Fruit fly (Drosophila melanogaster) ovary, adult (tissue): ENCODE measurements around the gene atk.
A peak's percentile ranks its signal among the peaks of the same experiment; 100 is the strongest.

Experiments
- CG17801 ChIP-seq: fragments of 200-800 bp; optimal IDR thresholded peaks from 2 replicates; lab custom pipeline; 2019; ENCODE audit warnings: missing biosample characterization, mild to moderate bottlenecking, missing genetic modification characterization, moderate library complexity; ENCODE audit not compliant: partially characterized antibody

The atk gene

dm6 chr3L:20427449-20427848, 37.2 kb downstream of the atk start, which contains the start of gene CG5274:
Gene CG5274 (minus strand): TSS chr3L:20427666.
- no peak for TF ChIP-seq CG17801 (GFP tag; lab: Kevin White, UChicago)

dm6 chr3L:20425888-20426287, 38.8 kb downstream of the atk start, which contains the start of gene CG5282:
Gene CG5282 (minus strand): TSS chr3L:20426071.
- TF ChIP-seq CG17801 (GFP tag; lab: Kevin White, UChicago), result no peak

- TF ChIP-seq CG17801 (GFP tag; lab: Kevin White, UChicago), result no peak
Measured at dm6 chr3L:20413304-20413703, 51.4 kb downstream of the atk start, which contains the start of gene zye. Gene zye (plus strand): TSS chr3L:20413604.

- TF ChIP-seq CG17801 (GFP tag; lab: Kevin White, UChicago), result peak; percentile 41
Measured at dm6 chr3L:20410780-20411179, 53.9 kb downstream of the atk start.

dm6 chr3L:20410345-20410744, 54.3 kb downstream of the atk start, which contains the start of gene CG13248:
Gene CG13248 (minus strand): TSS chr3L:20410566.
- no peak for TF ChIP-seq CG17801 (GFP tag; lab: Kevin White, UChicago)

- TF ChIP-seq CG17801 (GFP tag; lab: Kevin White, UChicago), result no peak
Measured at dm6 chr3L:20405971-20406948, 58.4 kb downstream of the atk start.

dm6 chr3L:20405337-20405887, 59.2 kb downstream of the atk start:
- no peak for TF ChIP-seq CG17801 (GFP tag; lab: Kevin White, UChicago)
